Worm (Caenorhabditis elegans) whole organism, L2 larva: ENCODE measurements around the gene B0361.14.

Experiments used
- aly-2 ChIP-seq: fragments of 150-350 bp; optimal IDR thresholded peaks from 2 replicates; lab custom pipeline; 2014; ENCODE audit warnings: missing biosample characterization, missing genetic modification characterization
- blmp-1 ChIP-seq: sonication (generic microtip); optimal IDR thresholded peaks from 2 replicates; lab custom pipeline; 2017; ENCODE audit warnings: missing genetic modification characterization, mild to moderate bottlenecking, missing compliant biosample characterization, antibody characterized with exemption, moderate library complexity; ENCODE audit not compliant: insufficient read depth
- ceh-16 ChIP-seq: fragments of 150-350 bp; optimal IDR thresholded peaks from 2 replicates; lab custom pipeline; 2014; ENCODE audit warnings: missing biosample characterization, missing genetic modification characterization
- lin-11 ChIP-seq: fragments of 150-350 bp; sonication (generic microtip); optimal IDR thresholded peaks from 2 replicates; lab custom pipeline; 2014; ENCODE audit warnings: missing biosample characterization, missing genetic modification characterization, inconsistent platforms, mixed read lengths
- mdl-1 ChIP-seq, 2 experiments: fragments of 150-350 bp in 1 of 2; sonication (generic microtip) in 1 of 2; optimal IDR thresholded peaks; 2 replicates each; lab custom pipeline; 2017; ENCODE audit warnings: missing biosample characterization in 2 of 2, missing genetic modification characterization in 2 of 2
- nhr-10 ChIP-seq: sonication (generic microtip); optimal IDR thresholded peaks from 2 replicates; lab custom pipeline; 2017; ENCODE audit warnings: missing biosample characterization, missing genetic modification characterization

DNA sequence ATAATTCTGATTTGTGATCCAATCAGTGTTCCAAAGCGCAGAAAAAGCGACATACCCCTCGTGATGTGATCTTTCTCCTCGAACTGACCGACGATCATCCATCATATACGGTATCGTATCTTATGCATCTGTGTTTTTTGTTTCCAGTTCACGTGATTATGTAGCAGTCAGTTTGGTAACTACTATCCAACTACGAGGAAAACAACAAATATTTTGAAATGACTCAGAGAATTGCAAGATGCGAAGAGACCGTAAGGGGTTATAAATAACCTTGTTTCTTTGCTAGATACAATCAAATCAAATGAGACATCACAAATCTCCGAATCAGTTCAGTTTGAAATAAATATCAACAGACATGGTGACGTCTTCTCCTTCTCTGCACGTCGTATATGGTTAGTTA, 838 bp upstream of the B0361.14 start:
- TF ChIP-seq mdl-1 (tag; optimal IDR thresholded peaks at IDR 0.05; lab: Kevin White, UChicago) (peak in 1 of 2 experiments; percentile 32), blmp-1 (tag; lab: Kevin White, UChicago) (peak; percentile 72), aly-2 (no peak), lin-11 (no peak), nhr-10 (no peak), ceh-16 (tag; lab: Kevin White, UChicago) (peak; percentile 67)
